Worm (Caenorhabditis elegans) whole organism, L4 larva: ENCODE results near the gene F54E4.3.
A peak's percentile ranks its signal among the peaks of the same experiment; 100 is the strongest.

Source experiments
- D1046.2 ChIP-seq: fragments of 200-800 bp; sonication (Bioruptor generic); IDR thresholded peaks from 2 replicates; pipeline ENCODE4 v1.3.6; 2022; ENCODE audit warnings: missing genetic modification characterization, missing compliant biosample characterization
- F37D6.2 ChIP-seq: sonication (generic microtip); optimal IDR thresholded peaks from 2 replicates; lab custom pipeline; 2016; ENCODE audit warnings: mild to moderate bottlenecking, missing genetic modification characterization, missing compliant biosample characterization
- F44E2.7 ChIP-seq: fragments of 200-800 bp; sonication (Bioruptor generic); IDR thresholded peaks from 2 replicates; pipeline ENCODE4 v2.1.2; 2022; ENCODE audit warnings: missing genetic modification characterization, missing compliant biosample characterization
- R02D3.7 ChIP-seq: fragments of 150-350 bp; sonication (generic microtip); optimal IDR thresholded peaks from 3 replicates; lab custom pipeline; 2014; ENCODE audit warnings: missing biosample characterization, missing genetic modification characterization
- T26A8.4 ChIP-seq: fragments of 200-800 bp; sonication (Bioruptor generic); IDR thresholded peaks from 2 replicates; pipeline ENCODE4 v1.3.6; 2022; ENCODE audit warnings: missing genetic modification characterization, missing compliant biosample characterization
- Y5F2A.4 ChIP-seq: fragments of 200-800 bp; sonication (Bioruptor generic); optimal IDR thresholded peaks from 2 replicates; lab custom pipeline; 2018; ENCODE audit warnings: mild to moderate bottlenecking, missing genetic modification characterization, missing compliant biosample characterization
- ZK337.2 ChIP-seq: fragments of 200-800 bp; sonication (Bioruptor generic); IDR thresholded peaks from 2 replicates; pipeline ENCODE4 v1.3.6; 2022; ENCODE audit warnings: missing genetic modification reagents, missing genetic modification characterization, missing compliant biosample characterization
- ZK546.5 ChIP-seq, 2 experiments: sonication (generic microtip); optimal IDR thresholded peaks; 2 replicates each; lab custom pipeline; 2017; ENCODE audit warnings: missing biosample characterization in 2 of 2, missing genetic modification characterization in 2 of 2
- aha-1 ChIP-seq: fragments of 150-350 bp; peaks from one replicate; lab custom pipeline; 2014; ENCODE audit warnings: missing biosample characterization, missing genetic modification characterization
- aly-2 ChIP-seq: sonication (generic microtip); optimal IDR thresholded peaks from 2 replicates; lab custom pipeline; 2018; ENCODE audit warnings: missing biosample characterization, missing genetic modification characterization
- ama-1 ChIP-seq: fragments of 150-350 bp; optimal IDR thresholded peaks from 2 replicates; lab custom pipeline; 2014; ENCODE audit warnings: inconsistent platforms, mixed read lengths
- ceh-28 ChIP-seq: fragments of 150-350 bp; optimal IDR thresholded peaks from 2 replicates; lab custom pipeline; 2014; ENCODE audit warnings: missing biosample characterization, missing genetic modification reagents, missing genetic modification characterization
- ceh-82 ChIP-seq: sonication (generic microtip); optimal IDR thresholded peaks from 2 replicates; lab custom pipeline; 2017; ENCODE audit warnings: missing biosample characterization, missing genetic modification characterization
- ces-1 ChIP-seq: fragments of 150-350 bp; sonication (generic microtip); optimal IDR thresholded peaks from 4 replicates; lab custom pipeline; 2014; ENCODE audit warnings: missing biosample characterization, missing genetic modification reagents, missing genetic modification characterization
- cey-2 ChIP-seq: sonication (generic microtip); optimal IDR thresholded peaks from 3 replicates; lab custom pipeline; 2017; ENCODE audit warnings: missing genetic modification characterization, mild to moderate bottlenecking, missing compliant biosample characterization, antibody characterized with exemption, borderline replicate concordance; ENCODE audit not compliant: insufficient read depth
- ctbp-1 ChIP-seq: fragments of 200-800 bp; sonication (Bioruptor generic); IDR thresholded peaks from 2 replicates; pipeline ENCODE4 v1.3.6; 2022; ENCODE audit warnings: missing genetic modification reagents, missing genetic modification characterization, missing compliant biosample characterization
- daf-12 ChIP-seq: fragments of 150-350 bp; optimal IDR thresholded peaks from 2 replicates; lab custom pipeline; 2014; ENCODE audit warnings: missing biosample characterization, missing genetic modification reagents, missing genetic modification characterization
- dmd-6 ChIP-seq: fragments of 200-800 bp; sonication (Bioruptor generic); IDR thresholded peaks from 2 replicates; pipeline ENCODE4 v1.3.6; 2022; ENCODE audit warnings: missing genetic modification reagents, missing genetic modification characterization, missing compliant biosample characterization
- egl-27 ChIP-seq: sonication (generic microtip); optimal IDR thresholded peaks from 3 replicates; lab custom pipeline; 2017; ENCODE audit warnings: missing biosample characterization, missing genetic modification reagents, missing genetic modification characterization
- fkh-10 ChIP-seq: fragments of 150-350 bp; optimal IDR thresholded peaks from 2 replicates; lab custom pipeline; 2014; ENCODE audit warnings: missing biosample characterization, missing genetic modification reagents, missing genetic modification characterization
- fos-1 ChIP-seq: fragments of 150-350 bp; optimal IDR thresholded peaks from 2 replicates; lab custom pipeline; 2014; ENCODE audit warnings: missing biosample characterization, missing genetic modification characterization
- hlh-30 ChIP-seq: sonication (generic microtip); optimal IDR thresholded peaks from 2 replicates; lab custom pipeline; 2017; ENCODE audit warnings: antibody characterized with exemption, mild to moderate bottlenecking, missing genetic modification characterization, missing compliant biosample characterization; ENCODE audit not compliant: insufficient read depth
- lim-7 ChIP-seq: fragments of 200-800 bp; sonication (Bioruptor generic); IDR thresholded peaks from 2 replicates; pipeline ENCODE4 v1.3.6; 2022; ENCODE audit warnings: missing genetic modification characterization, missing compliant biosample characterization
- lin-1 ChIP-seq: fragments of 200-800 bp; sonication (Bioruptor generic); IDR thresholded peaks from 2 replicates; pipeline ENCODE4 v1.3.6; 2022; ENCODE audit warnings: missing genetic modification reagents, missing genetic modification characterization, missing compliant biosample characterization
- lin-13 ChIP-seq: fragments of 150-350 bp; optimal IDR thresholded peaks from 2 replicates; lab custom pipeline; 2014; ENCODE audit warnings: missing biosample characterization, missing genetic modification reagents, missing genetic modification characterization
- lin-39 ChIP-seq: fragments of 150-350 bp; optimal IDR thresholded peaks from 2 replicates; lab custom pipeline; 2014; ENCODE audit warnings: missing biosample characterization, missing genetic modification reagents, missing genetic modification characterization
- lir-3 ChIP-seq: sonication (generic microtip); optimal IDR thresholded peaks from 2 replicates; lab custom pipeline; 2016; ENCODE audit warnings: mild to moderate bottlenecking, missing genetic modification characterization, missing compliant biosample characterization
- lsy-2 ChIP-seq, 2 experiments: fragments of 150-350 bp in 1 of 2; sonication (generic microtip) in 1 of 2; optimal IDR thresholded peaks; 2 replicates each; lab custom pipeline; 2014 to 2017; ENCODE audit warnings: missing biosample characterization in 2 of 2, missing genetic modification characterization in 2 of 2
- mdt-29 ChIP-seq: fragments of 200-800 bp; sonication (Bioruptor generic); IDR thresholded peaks from 2 replicates; pipeline ENCODE4 v1.3.6; 2022; ENCODE audit warnings: missing genetic modification reagents, missing genetic modification characterization, missing compliant biosample characterization
- mep-1 ChIP-seq: fragments of 150-350 bp; sonication (generic microtip); optimal IDR thresholded peaks from 3 replicates; lab custom pipeline; 2014; ENCODE audit warnings: missing biosample characterization, missing genetic modification characterization
- nhr-237 ChIP-seq: sonication (generic microtip); optimal IDR thresholded peaks from 2 replicates; lab custom pipeline; 2017; ENCODE audit warnings: missing biosample characterization, missing genetic modification characterization
- nhr-25 ChIP-seq: sonication (generic microtip); optimal IDR thresholded peaks from 2 replicates; lab custom pipeline; 2017; ENCODE audit warnings: missing genetic modification characterization, mild to moderate bottlenecking, missing compliant biosample characterization, antibody characterized with exemption, moderate library complexity, borderline replicate concordance; ENCODE audit not compliant: insufficient read depth
- nhr-42 ChIP-seq: fragments of 200-800 bp; sonication (Bioruptor generic); IDR thresholded peaks from 2 replicates; pipeline ENCODE4 v1.3.6; 2022; ENCODE audit warnings: missing genetic modification characterization, missing compliant biosample characterization
- nhr-6 ChIP-seq: fragments of 150-350 bp; optimal IDR thresholded peaks from 2 replicates; lab custom pipeline; 2014; ENCODE audit warnings: missing biosample characterization, missing genetic modification characterization
- nhr-77 ChIP-seq: fragments of 150-350 bp; optimal IDR thresholded peaks from 2 replicates; lab custom pipeline; 2014; ENCODE audit warnings: missing biosample characterization, missing genetic modification characterization
- php-3 ChIP-seq: fragments of 200-800 bp; sonication (Bioruptor generic); IDR thresholded peaks from 2 replicates; pipeline ENCODE4 v1.3.6; 2022; ENCODE audit warnings: missing genetic modification reagents, missing genetic modification characterization, missing compliant biosample characterization
- pqm-1 ChIP-seq: sonication (generic microtip); optimal IDR thresholded peaks from 2 replicates; lab custom pipeline; 2017; ENCODE audit warnings: missing biosample characterization, missing genetic modification characterization
- saeg-2 ChIP-seq: fragments of 200-800 bp; sonication (Bioruptor generic); IDR thresholded peaks from 2 replicates; pipeline ENCODE4 v1.3.6; 2022; ENCODE audit warnings: missing genetic modification reagents, missing genetic modification characterization, missing compliant biosample characterization
- sdz-12 ChIP-seq: fragments of 200-800 bp; sonication (Bioruptor generic); optimal IDR thresholded peaks from 2 replicates; lab custom pipeline; 2018; ENCODE audit warnings: mild to moderate bottlenecking, missing genetic modification characterization, missing compliant biosample characterization
- snpc-4 ChIP-seq: fragments of 150-350 bp; optimal IDR thresholded peaks from 2 replicates; lab custom pipeline; 2014; ENCODE audit warnings: missing biosample characterization, missing genetic modification characterization
- spr-1 ChIP-seq: sonication (generic microtip); optimal IDR thresholded peaks from 2 replicates; lab custom pipeline; 2016; ENCODE audit warnings: mild to moderate bottlenecking, missing genetic modification characterization, missing compliant biosample characterization
- tra-1 ChIP-seq: fragments of 200-800 bp; sonication (Bioruptor generic); IDR thresholded peaks from 2 replicates; pipeline ENCODE4 v1.3.6; 2022; ENCODE audit warnings: missing genetic modification reagents, missing genetic modification characterization, missing compliant biosample characterization
- unc-130 ChIP-seq: sonication (generic microtip); optimal IDR thresholded peaks from 2 replicates; lab custom pipeline; 2016; ENCODE audit warnings: missing genetic modification reagents, missing genetic modification characterization, missing compliant biosample characterization
- unc-39 ChIP-seq: sonication (generic microtip); optimal IDR thresholded peaks from 2 replicates; lab custom pipeline; 2017; ENCODE audit warnings: missing biosample characterization, missing genetic modification characterization
- unc-62 ChIP-seq, 3 experiments: fragments of 150-350 bp in 1 of 3; sonication (generic microtip); optimal IDR thresholded peaks in 2 of 3; peaks in 1 of 3; 1 replicate in 1 of 3; 2 replicates in 2 of 3; lab custom pipeline; 2014 to 2017; ENCODE audit warnings: missing biosample characterization in 3 of 3, missing genetic modification characterization in 3 of 3, missing genetic modification reagents in 3 of 3, missing genotype in 1 of 3
- zip-2 ChIP-seq: fragments of 150-350 bp; optimal IDR thresholded peaks from 2 replicates; lab custom pipeline; 2014; ENCODE audit warnings: missing biosample characterization, missing genetic modification characterization

The F54E4.3 gene

DNA sequence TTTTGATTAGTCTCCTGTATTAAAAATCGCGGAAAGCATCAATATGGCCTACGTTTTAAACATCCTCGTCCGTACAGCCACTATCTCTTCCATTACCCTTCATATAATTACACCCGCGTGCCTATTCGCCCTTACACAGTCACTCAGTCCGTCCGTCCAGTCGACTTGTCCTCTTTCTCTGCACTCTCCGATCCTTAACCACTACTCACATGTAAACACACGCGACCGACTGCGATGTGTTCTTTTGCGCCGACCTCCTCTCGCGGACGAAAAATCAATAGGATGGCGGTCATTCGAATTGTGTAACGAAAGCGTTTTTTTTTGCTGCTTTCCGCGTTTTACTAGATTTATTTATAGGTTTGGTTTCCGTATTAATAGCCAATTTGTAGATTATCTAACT is 33.5 kb downstream of the F54E4.3 start, which contains the start of gene eor-2 (continued):
- no peak for TF ChIP-seq nhr-237 (tag; lab: Kevin White, UChicago)
- TF ChIP-seq spr-1 (tag; lab: Kevin White, UChicago): peak; percentile 35
- no peak for TF ChIP-seq lim-7 (GFP tag; lab: Robert Waterston, UW)
- TF ChIP-seq zip-2: no peak
- TF ChIP-seq T26A8.4 (GFP tag; lab: Robert Waterston, UW): no peak; the same call in 1 of the 2 replicates
- peak in 1 of 2 experiments; percentile 74 for TF ChIP-seq lsy-2 (tag; optimal IDR thresholded peaks at IDR 0.05; lab: Kevin White, UChicago)
- TF ChIP-seq ZK546.5 (tag; optimal IDR thresholded peaks at IDR 0.05; lab: Kevin White, UChicago): no peak
- peak; percentile 41 for TF ChIP-seq pqm-1 (tag; lab: Kevin White, UChicago)
- no peak for TF ChIP-seq unc-39 (tag; lab: Kevin White, UChicago)
- no peak for TF ChIP-seq ama-1 (lab: Kevin White, UChicago)
- no peak for TF ChIP-seq lin-39 (tag; lab: Kevin White, UChicago)
- TF ChIP-seq F44E2.7 (GFP tag; lab: Robert Waterston, UW): no peak
- TF ChIP-seq dmd-6: peak; percentile 82
- no peak for TF ChIP-seq sdz-12
- no peak for TF ChIP-seq unc-130 (GFP tag; lab: Kevin White, UChicago)
- no peak for TF ChIP-seq php-3
- peak in 1 of 2 experiments; percentile 96 for TF ChIP-seq unc-62 (GFP tag; optimal IDR thresholded peaks at IDR 0.05 in 1 of 2; lab: Kevin White, UChicago)
- no peak for TF ChIP-seq unc-62 (tag; optimal IDR thresholded peaks at IDR 0.05; lab: Kevin White, UChicago)
- TF ChIP-seq ZK337.2 (GFP tag; lab: Robert Waterston, UW): no peak
- no peak for TF ChIP-seq cey-2
- no peak for TF ChIP-seq fkh-10 (GFP tag; lab: Kevin White, UChicago)
- TF ChIP-seq D1046.2 (GFP tag; lab: Robert Waterston, UW): no peak
- TF ChIP-seq nhr-77 (tag; lab: Kevin White, UChicago): peak; percentile 56
- no peak for TF ChIP-seq lir-3 (tag; lab: Kevin White, UChicago)
- no peak for TF ChIP-seq Y5F2A.4
- TF ChIP-seq egl-27 (tag; lab: Kevin White, UChicago): no peak
- TF ChIP-seq, all 104 proteins: peak for 35

ce11 chrX:14599245-14599644 is 37.0 kb downstream of the F54E4.3 start, which contains the start of gene C44H4.6:
TSS of gene C44H4.6 (minus strand) at chrX:14599345.
- no peak for TF ChIP-seq saeg-2 (GFP tag; lab: Robert Waterston, UW)
- TF ChIP-seq ces-1 (GFP tag; lab: Kevin White, UChicago): no peak
- TF ChIP-seq hlh-30 (tag; lab: Kevin White, UChicago): no peak
- TF ChIP-seq nhr-42 (GFP tag; lab: Robert Waterston, UW): no peak
- TF ChIP-seq lin-1 (GFP tag; lab: Robert Waterston, UW): no peak
- TF ChIP-seq F37D6.2: no peak
- no peak for TF ChIP-seq dmd-6
- no peak for TF ChIP-seq sdz-12
- TF ChIP-seq nhr-6: no peak
- no peak for TF ChIP-seq snpc-4 (tag; lab: Kevin White, UChicago)
- TF ChIP-seq aly-2: no peak
- TF ChIP-seq nhr-25 (tag; lab: Kevin White, UChicago): no peak
- TF ChIP-seq fos-1 (tag; lab: Kevin White, UChicago): no peak
- no peak for TF ChIP-seq T26A8.4 (GFP tag; lab: Robert Waterston, UW)
- TF ChIP-seq mdt-29 (GFP tag; lab: Robert Waterston, UW): no peak

DNA sequence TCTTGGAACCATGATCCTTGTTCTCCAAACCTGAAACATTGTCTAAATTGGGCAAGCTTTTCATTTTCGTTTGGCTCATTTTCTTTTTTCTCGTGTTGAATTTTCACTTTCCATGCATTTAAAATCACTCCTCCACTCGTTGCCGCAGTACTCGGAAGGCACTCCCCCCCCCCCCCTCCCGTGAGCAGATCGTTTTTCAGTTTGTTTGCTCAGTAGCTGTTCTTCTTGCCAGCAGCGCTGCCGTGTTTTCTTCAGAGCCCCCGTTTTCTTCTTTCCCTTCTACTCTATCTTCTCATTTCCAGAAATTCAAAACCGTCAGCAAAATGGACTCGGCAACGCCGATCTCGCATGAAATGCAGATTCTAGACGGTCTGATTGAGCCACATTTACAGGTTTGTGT is 41.4 kb downstream of the F54E4.3 start, which contains the start of gene C44H4.8:
TSS of gene C44H4.8 (plus strand) at position 301 of the 400 bp plus-strand sequence.
- TF ChIP-seq unc-39 (tag; lab: Kevin White, UChicago): no peak
- TF ChIP-seq F44E2.7 (GFP tag; lab: Robert Waterston, UW): no peak
- no peak for TF ChIP-seq aly-2
- TF ChIP-seq mep-1: no peak
- no peak for TF ChIP-seq lin-13 (GFP tag; lab: Kevin White, UChicago)
- no peak for TF ChIP-seq tra-1 (GFP tag; lab: Robert Waterston, UW)
- no peak for TF ChIP-seq R02D3.7 (tag; lab: Kevin White, UChicago)
- TF ChIP-seq ZK337.2 (GFP tag; lab: Robert Waterston, UW): no peak
- TF ChIP-seq aha-1 (tag; lab: Kevin White, UChicago): no peak
- no peak for TF ChIP-seq ceh-28 (tag; lab: Kevin White, UChicago)
- no peak for TF ChIP-seq T26A8.4 (GFP tag; lab: Robert Waterston, UW)
- TF ChIP-seq daf-12 (tag; lab: Kevin White, UChicago): no peak
- no peak for TF ChIP-seq hlh-30 (tag; lab: Kevin White, UChicago)
- no peak for TF ChIP-seq ceh-82 (tag; lab: Kevin White, UChicago)
- TF ChIP-seq ctbp-1: no peak
